Fruit fly (Drosophila melanogaster) whole organism, embryonic: ENCODE results near the gene CG7650.

ENCODE experiments used
- Atf-2 ChIP-seq: fragments of 200-800 bp; sonication (Bioruptor generic); optimal IDR thresholded peaks from 2 replicates; lab custom pipeline; 2016; ENCODE audit warnings: missing biosample characterization, missing genetic modification characterization
- B-H1 ChIP-seq: fragments of 200-800 bp; sonication (Bioruptor generic); IDR thresholded peaks from 3 replicates; pipeline ENCODE4 v1.3.6; 2022; ENCODE audit warnings: missing biosample characterization, missing genetic modification characterization
- Bdp1 ChIP-seq: fragments of 200-800 bp; sonication (Bioruptor generic); optimal IDR thresholded peaks from 3 replicates; lab custom pipeline; 2016; ENCODE audit warnings: missing biosample characterization, missing genetic modification characterization
- CG1024 ChIP-seq: fragments of 200-800 bp; sonication (Bioruptor generic); IDR thresholded peaks from 2 replicates; pipeline ENCODE4 v1.3.6; 2022; ENCODE audit warnings: missing biosample characterization, missing genetic modification characterization
- CG10366 ChIP-seq: fragments of 200-800 bp; sonication (Bioruptor generic); IDR thresholded peaks from 2 replicates; pipeline ENCODE4 v1.3.6; 2022; ENCODE audit warnings: missing biosample characterization, missing genetic modification characterization
- CG10565 ChIP-seq: fragments of 200-800 bp; sonication (Bioruptor generic); optimal IDR thresholded peaks from 3 replicates; lab custom pipeline; 2016; ENCODE audit warnings: missing biosample characterization, mild to moderate bottlenecking, missing genetic modification characterization
- CG12236 ChIP-seq: fragments of 200-800 bp; sonication (Bioruptor generic); optimal IDR thresholded peaks from 2 replicates; lab custom pipeline; 2016; ENCODE audit warnings: missing biosample characterization, missing genetic modification characterization
- CG13424 ChIP-seq: fragments of 200-800 bp; sonication (Bioruptor generic); optimal IDR thresholded peaks from 2 replicates; lab custom pipeline; 2019; ENCODE audit warnings: missing biosample characterization, mild to moderate bottlenecking, missing genetic modification characterization, moderate library complexity
- CG13624 ChIP-seq: fragments of 200-800 bp; sonication (Bioruptor generic); optimal IDR thresholded peaks from 2 replicates; lab custom pipeline; 2016; ENCODE audit warnings: missing biosample characterization, missing genetic modification characterization
- CG1602 ChIP-seq: fragments of 200-800 bp; sonication (Bioruptor generic); optimal IDR thresholded peaks from 3 replicates; lab custom pipeline; 2016; ENCODE audit warnings: missing biosample characterization, missing genetic modification characterization
- CG1603 ChIP-seq: fragments of 200-800 bp; sonication (Bioruptor generic); optimal IDR thresholded peaks from 2 replicates; lab custom pipeline; 2019; ENCODE audit warnings: missing biosample characterization, mild to moderate bottlenecking, missing genetic modification characterization, moderate library complexity
- CG16779 ChIP-seq: fragments of 200-800 bp; sonication (Bioruptor generic); IDR thresholded peaks from 2 replicates; pipeline ENCODE4 v1.3.6; 2022; ENCODE audit warnings: missing biosample characterization, missing genetic modification characterization
- CG16863 ChIP-seq: fragments of 200-800 bp; sonication (Bioruptor generic); optimal IDR thresholded peaks from 3 replicates; lab custom pipeline; 2016; ENCODE audit warnings: missing biosample characterization, missing genetic modification characterization
- CG17829 ChIP-seq: fragments of 200-800 bp; optimal IDR thresholded peaks from 2 replicates; lab custom pipeline; 2019; ENCODE audit warnings: missing biosample characterization, mild to moderate bottlenecking, missing genetic modification characterization, moderate library complexity
- CG1832 ChIP-seq: fragments of 200-800 bp; sonication (Bioruptor generic); optimal IDR thresholded peaks from 2 replicates; lab custom pipeline; 2017; ENCODE audit warnings: missing biosample characterization, mild to moderate bottlenecking, missing genetic modification characterization, inconsistent platforms
- CG18619 ChIP-seq: fragments of 200-800 bp; sonication (Bioruptor generic); optimal IDR thresholded peaks from 3 replicates; lab custom pipeline; 2017; ENCODE audit warnings: missing biosample characterization, mild to moderate bottlenecking, missing genetic modification characterization
- CG4360 ChIP-seq: fragments of 200-800 bp; sonication (Bioruptor generic); IDR thresholded peaks from 2 replicates; pipeline ENCODE4 v1.3.6; 2022; ENCODE audit warnings: missing biosample characterization, missing genetic modification characterization
- CG5953 ChIP-seq: fragments of 200-800 bp; sonication (Bioruptor generic); IDR thresholded peaks from 2 replicates; pipeline ENCODE4 v1.3.6; 2022; ENCODE audit warnings: missing biosample characterization, missing genetic modification characterization
- CG6791 ChIP-seq: fragments of 200-800 bp; sonication (Bioruptor generic); IDR thresholded peaks from 3 replicates; pipeline ENCODE4 v1.3.6; 2022; ENCODE audit warnings: missing biosample characterization, missing genetic modification characterization; ENCODE audit not compliant: partially characterized antibody
- CG9215 ChIP-seq: fragments of 200-800 bp; sonication (Bioruptor generic); IDR thresholded peaks from 2 replicates; pipeline ENCODE4 v1.3.6; 2022; ENCODE audit warnings: missing biosample characterization, missing genetic modification characterization
- Dad ChIP-seq: fragments of 200-800 bp; sonication (Bioruptor generic); optimal IDR thresholded peaks from 3 replicates; lab custom pipeline; 2016; ENCODE audit warnings: missing biosample characterization, missing genetic modification characterization
- Dbx ChIP-seq: fragments of 200-800 bp; sonication (Bioruptor generic); IDR thresholded peaks from 3 replicates; pipeline ENCODE4 v1.3.6; 2022; ENCODE audit warnings: missing biosample characterization, missing genetic modification characterization
- Drgx ChIP-seq: fragments of 200-800 bp; sonication (Bioruptor generic); IDR thresholded peaks from 2 replicates; pipeline ENCODE4 v1.3.6; 2022; ENCODE audit warnings: missing biosample characterization, missing genetic modification characterization
- Fer1 ChIP-seq: fragments of 200-800 bp; sonication (Bioruptor generic); optimal IDR thresholded peaks from 2 replicates; lab custom pipeline; 2017; ENCODE audit warnings: missing biosample characterization, mild to moderate bottlenecking, missing genetic modification characterization
- Mad ChIP-seq: fragments of 200-800 bp; sonication (Bioruptor generic); optimal IDR thresholded peaks from 2 replicates; lab custom pipeline; 2016; ENCODE audit warnings: missing biosample characterization, missing genetic modification characterization
- Pdp1 ChIP-seq, 2 experiments: fragments of 200-800 bp; sonication (Bioruptor generic); optimal IDR thresholded peaks; 3 replicates each; lab custom pipeline; 2016; ENCODE audit warnings: missing biosample characterization in 2 of 2, missing genetic modification characterization in 2 of 2, mild to moderate bottlenecking in 1 of 2, moderate library complexity in 1 of 2
- Sry-δ ChIP-seq: fragments of 200-800 bp; sonication (Bioruptor generic); optimal IDR thresholded peaks from 2 replicates; lab custom pipeline; 2016; ENCODE audit warnings: missing biosample characterization, missing genetic modification characterization
- Trl ChIP-seq, 3 experiments: fragments of >200 bp in 2 of 3; fragments of 200-800 bp in 1 of 3; sonication (Bioruptor generic) in 1 of 3; optimal IDR thresholded peaks; 2 replicates in 1 of 3; 3 replicates in 2 of 3; lab custom pipeline; 2016 to 2017; ENCODE audit warnings: missing biosample characterization in 1 of 3, missing genetic modification characterization in 1 of 3
- al ChIP-seq: fragments of 200-800 bp; sonication (Bioruptor generic); IDR thresholded peaks from 2 replicates; pipeline ENCODE4 v1.3.6; 2022; ENCODE audit warnings: missing biosample characterization, missing genetic modification characterization
- bcd ChIP-seq: fragments of 200-800 bp; sonication (Bioruptor generic); optimal IDR thresholded peaks from 2 replicates; lab custom pipeline; 2017; ENCODE audit warnings: missing biosample characterization, mild to moderate bottlenecking, missing genetic modification characterization
- cad ChIP-seq: fragments of >200 bp; optimal IDR thresholded peaks from 2 replicates; lab custom pipeline; 2017; ENCODE audit warnings: missing biosample characterization, missing genetic modification characterization
- ci ChIP-seq: fragments of 200-800 bp; sonication (Bioruptor generic); IDR thresholded peaks from 3 replicates; pipeline ENCODE4 v1.3.6; 2022; ENCODE audit warnings: missing biosample characterization, missing genetic modification characterization
- crol ChIP-seq: fragments of 200-800 bp; sonication (Bioruptor generic); IDR thresholded peaks from 2 replicates; pipeline ENCODE4 v1.3.6; 2022; ENCODE audit warnings: missing biosample characterization, missing genetic modification characterization
- dati ChIP-seq: fragments of 200-800 bp; sonication (Bioruptor generic); IDR thresholded peaks from 2 replicates; pipeline ENCODE4 v1.3.6; 2022; ENCODE audit warnings: missing biosample characterization, missing genetic modification characterization
- dmrt99B ChIP-seq: fragments of 200-800 bp; sonication (Bioruptor generic); optimal IDR thresholded peaks from 2 replicates; lab custom pipeline; 2018; ENCODE audit warnings: missing biosample characterization, mild to moderate bottlenecking, missing genetic modification characterization, moderate library complexity
- gem ChIP-seq: fragments of 200-800 bp; sonication (Bioruptor generic); optimal IDR thresholded peaks from 2 replicates; lab custom pipeline; 2019; ENCODE audit warnings: missing biosample characterization, mild to moderate bottlenecking, missing genetic modification characterization, moderate library complexity
- lilli ChIP-seq: fragments of 200-800 bp; sonication (Bioruptor generic); optimal IDR thresholded peaks from 3 replicates; lab custom pipeline; 2016; ENCODE audit warnings: missing biosample characterization, missing genetic modification characterization
- lmd ChIP-seq: fragments of 200-800 bp; sonication (Bioruptor generic); IDR thresholded peaks from 2 replicates; pipeline ENCODE4 v1.3.6; 2022; ENCODE audit warnings: missing biosample characterization, missing genetic modification characterization
- lola ChIP-seq, 3 experiments: fragments of >200 bp in 2 of 3; fragments of 200-800 bp in 1 of 3; sonication (Bioruptor generic) in 1 of 3; optimal IDR thresholded peaks; 2 replicates each; lab custom pipeline; 2017 to 2019; ENCODE audit warnings: missing biosample characterization in 3 of 3, missing genetic modification characterization in 3 of 3, mild to moderate bottlenecking in 1 of 3, moderate library complexity in 1 of 3
- mam ChIP-seq: fragments of 200-800 bp; sonication (Bioruptor generic); optimal IDR thresholded peaks from 3 replicates; lab custom pipeline; 2016; ENCODE audit warnings: missing biosample characterization, missing genetic modification characterization
- nerfin-1 ChIP-seq: fragments of 200-800 bp; sonication (Bioruptor generic); optimal IDR thresholded peaks from 3 replicates; lab custom pipeline; 2019; ENCODE audit warnings: missing biosample characterization, mild to moderate bottlenecking, missing genetic modification characterization, moderate library complexity
- nom ChIP-seq: fragments of 200-800 bp; sonication (Bioruptor generic); optimal IDR thresholded peaks from 2 replicates; lab custom pipeline; 2017; ENCODE audit warnings: missing biosample characterization, missing genetic modification characterization, mild to moderate bottlenecking, moderate library complexity, missing genetic modification reagents
- onecut ChIP-seq: fragments of 200-800 bp; sonication (Bioruptor generic); IDR thresholded peaks from 2 replicates; pipeline ENCODE4 v1.3.6; 2022; ENCODE audit warnings: missing biosample characterization, missing genetic modification characterization
- pho ChIP-seq: fragments of 200-800 bp; sonication (Bioruptor generic); optimal IDR thresholded peaks from 2 replicates; lab custom pipeline; 2016; ENCODE audit warnings: missing biosample characterization, missing genetic modification characterization
- pita ChIP-seq: fragments of 200-800 bp; sonication (Bioruptor generic); optimal IDR thresholded peaks from 2 replicates; lab custom pipeline; 2017; ENCODE audit warnings: missing biosample characterization, mild to moderate bottlenecking, missing genetic modification characterization
- pzg ChIP-seq: fragments of 200-800 bp; sonication (Bioruptor generic); optimal IDR thresholded peaks from 3 replicates; lab custom pipeline; 2018; ENCODE audit warnings: missing biosample characterization, mild to moderate bottlenecking, missing genetic modification characterization, moderate library complexity
- repo ChIP-seq: fragments of 200-800 bp; sonication (Bioruptor generic); optimal IDR thresholded peaks from 2 replicates; lab custom pipeline; 2016; ENCODE audit warnings: missing biosample characterization, missing genetic modification characterization
- sens ChIP-seq: fragments of 200-800 bp; sonication (Bioruptor generic); peaks from one replicate; lab custom pipeline; 2016; ENCODE audit warnings: missing biosample characterization, missing genetic modification characterization
- twi ChIP-seq: fragments of 200-800 bp; optimal IDR thresholded peaks from 2 replicates; lab custom pipeline; 2019; ENCODE audit warnings: missing biosample characterization, mild to moderate bottlenecking, missing genetic modification characterization, moderate library complexity
- vnd ChIP-seq: fragments of 200-800 bp; sonication (Bioruptor generic); IDR thresholded peaks from 3 replicates; pipeline ENCODE4 v1.3.6; 2022; ENCODE audit warnings: missing biosample characterization, missing genetic modification characterization; ENCODE audit not compliant: partially characterized antibody
- yki ChIP-seq: fragments of >200 bp; optimal IDR thresholded peaks from 3 replicates; lab custom pipeline; 2018

The CG7650 gene

dm6 chr3L:15566484-15566955 lies 43.7 kb downstream of the CG7650 start (continued):
- peak; percentile 22 for TF ChIP-seq Mad
- no peak for TF ChIP-seq nom (GFP tag; lab: Kevin White, UChicago)
- peak; percentile 53 for TF ChIP-seq CG18619 (GFP tag; lab: Kevin White, UChicago)
- peak; percentile 64 for TF ChIP-seq CG13424 (tag; lab: Kevin White, UChicago)
- TF ChIP-seq pho (GFP tag; lab: Kevin White, UChicago): peak; percentile 35
- TF ChIP-seq CG1602: no peak
- TF ChIP-seq onecut: peak; percentile 67
- 0 out of 2 replicates have a peak, but pooled peaks have one; percentile 37 for TF ChIP-seq CG10366 (GFP tag; lab: Robert Waterston, UW)
- TF ChIP-seq dati (GFP tag; lab: Robert Waterston, UW): no peak
- TF ChIP-seq crol (GFP tag; lab: Robert Waterston, UW): peak; percentile 72
- TF ChIP-seq CG1603: peak; percentile 39
- no peak for TF ChIP-seq repo (GFP tag; lab: Kevin White, UChicago)
- no peak for TF ChIP-seq dmrt99B (tag; lab: Kevin White, UChicago)
- TF ChIP-seq B-H1: no peak; the same call in 2 of the 3 replicates
- no peak for TF ChIP-seq mam (GFP tag; lab: Kevin White, UChicago)
- TF ChIP-seq yki (lab: Kevin White, UChicago): no peak
- TF ChIP-seq CG16779 (GFP tag; lab: Robert Waterston, UW): peak; percentile 22; the same call in 1 of the 2 replicates
- no peak for TF ChIP-seq Sry-δ (GFP tag; lab: Kevin White, UChicago)
- peak; percentile 68; the same call in 2 of the 3 replicates for TF ChIP-seq Dbx (GFP tag; lab: Robert Waterston, UW)
- TF ChIP-seq Trl (optimal IDR thresholded peaks at IDR 0.05; lab: Kevin White, UChicago): peak in 1 of 2 experiments; percentile 15
- TF ChIP-seq Trl (GFP tag; optimal IDR thresholded peaks at IDR 0.05; lab: Kevin White, UChicago): peak; percentile 46
- TF ChIP-seq Pdp1 (GFP tag; optimal IDR thresholded peaks at IDR 0.05; lab: Kevin White, UChicago): peak in 1 of 2 experiments; percentile 8
- no peak for TF ChIP-seq CG1832 (GFP tag; lab: Kevin White, UChicago)
- TF ChIP-seq CG17829 (tag; lab: Kevin White, UChicago): peak; percentile 21
- no peak for TF ChIP-seq al (GFP tag; lab: Robert Waterston, UW)
- peak; percentile 22 for TF ChIP-seq Dad
- no peak for TF ChIP-seq CG9215 (GFP tag; lab: Robert Waterston, UW)
- no peak for TF ChIP-seq cad (GFP tag; lab: Kevin White, UChicago)
- TF ChIP-seq CG5953 (GFP tag; lab: Robert Waterston, UW): no peak
- no peak for TF ChIP-seq CG1024 (GFP tag; lab: Robert Waterston, UW)
- TF ChIP-seq Bdp1 (GFP tag; lab: Kevin White, UChicago): peak; percentile 3
- TF ChIP-seq CG10565 (GFP tag; lab: Kevin White, UChicago): no peak
- TF ChIP-seq ci (GFP tag; lab: Robert Waterston, UW): peak; percentile 89
- peak in 1 of 3 experiments; percentile 59 for TF ChIP-seq lola (GFP tag; optimal IDR thresholded peaks at IDR 0.05; lab: Kevin White, UChicago)
- peak; percentile 90 for TF ChIP-seq Fer1 (GFP tag; lab: Kevin White, UChicago)
- TF ChIP-seq nerfin-1 (tag; lab: Kevin White, UChicago): peak; percentile 72
- TF ChIP-seq vnd (GFP tag; lab: Robert Waterston, UW): no peak
- TF ChIP-seq CG13624 (GFP tag; lab: Kevin White, UChicago): peak; percentile 38
- TF ChIP-seq Atf-2: no peak
- no peak for TF ChIP-seq gem (tag; lab: Kevin White, UChicago)
- TF ChIP-seq CG4360 (GFP tag; lab: Robert Waterston, UW): no peak; the same call in 1 of the 2 replicates
- peak; percentile 48 for TF ChIP-seq bcd (GFP tag; lab: Kevin White, UChicago)
- no peak for TF ChIP-seq pita (GFP tag; lab: Kevin White, UChicago)
- TF ChIP-seq lilli: no peak
- TF ChIP-seq CG6791 (GFP tag; lab: Robert Waterston, UW): peak; percentile 38
- no peak; the same call in 1 of the 2 replicates for TF ChIP-seq lmd (GFP tag; lab: Robert Waterston, UW)
- TF ChIP-seq twi (tag; lab: Kevin White, UChicago): peak; percentile 3
- peak; percentile 25 for TF ChIP-seq CG12236
- no peak for TF ChIP-seq pzg (GFP tag; lab: Kevin White, UChicago)
- TF ChIP-seq Drgx (GFP tag; lab: Robert Waterston, UW): 0 out of 2 replicates have a peak, but pooled peaks have one; percentile 23
- TF ChIP-seq sens (GFP tag; lab: Kevin White, UChicago): peak; percentile 88
- peak; percentile 42 for TF ChIP-seq CG16863
